Fruit fly (Drosophila melanogaster) whole organism, embryonic: Measurements from ENCODE around the gene fru.

Experiments
- CG10431 ChIP-seq: fragments of 200-800 bp; sonication (Bioruptor generic); optimal IDR thresholded peaks from 3 replicates; lab custom pipeline; 2018; ENCODE audit warnings: missing biosample characterization, mild to moderate bottlenecking, missing genetic modification characterization
- CG11247 ChIP-seq: fragments of 200-800 bp; sonication (Bioruptor generic); IDR thresholded peaks from 2 replicates; pipeline ENCODE4 v1.3.6; 2022; ENCODE audit warnings: missing biosample characterization, missing genetic modification characterization
- CG11695 ChIP-seq: fragments of 200-800 bp; sonication (Bioruptor generic); IDR thresholded peaks from 3 replicates; pipeline ENCODE4 v1.3.6; 2022; ENCODE audit warnings: missing biosample characterization, missing genetic modification characterization
- CG13424 ChIP-seq: fragments of 200-800 bp; sonication (Bioruptor generic); optimal IDR thresholded peaks from 2 replicates; lab custom pipeline; 2019; ENCODE audit warnings: missing biosample characterization, mild to moderate bottlenecking, missing genetic modification characterization, moderate library complexity
- CG14667 ChIP-seq: fragments of 200-800 bp; sonication (Bioruptor generic); IDR thresholded peaks from 2 replicates; pipeline ENCODE4 v1.3.6; 2022; ENCODE audit warnings: missing biosample characterization, missing genetic modification characterization
- CG15269 ChIP-seq: fragments of 200-800 bp; sonication (Bioruptor generic); optimal IDR thresholded peaks from 2 replicates; lab custom pipeline; 2018; ENCODE audit warnings: missing biosample characterization, mild to moderate bottlenecking, missing genetic modification characterization, moderate library complexity
- CG15696 ChIP-seq: fragments of 200-800 bp; sonication (Bioruptor generic); optimal IDR thresholded peaks from 2 replicates; lab custom pipeline; 2019; ENCODE audit warnings: missing biosample characterization, mild to moderate bottlenecking, missing genetic modification characterization, moderate library complexity
- CG16779 ChIP-seq: fragments of 200-800 bp; sonication (Bioruptor generic); IDR thresholded peaks from 2 replicates; pipeline ENCODE4 v1.3.6; 2022; ENCODE audit warnings: missing biosample characterization, missing genetic modification characterization
- CG17568 ChIP-seq: fragments of 200-800 bp; sonication (Bioruptor generic); optimal IDR thresholded peaks from 2 replicates; lab custom pipeline; 2018; ENCODE audit warnings: missing biosample characterization, mild to moderate bottlenecking, missing genetic modification characterization, moderate library complexity
- CG17612 ChIP-seq: fragments of 200-800 bp; sonication (Bioruptor generic); IDR thresholded peaks from 2 replicates; pipeline ENCODE4 v1.3.6; 2022; ENCODE audit warnings: missing biosample characterization, missing genetic modification characterization
- CG18476 ChIP-seq: fragments of 200-800 bp; sonication (Bioruptor generic); optimal IDR thresholded peaks from 2 replicates; lab custom pipeline; 2016; ENCODE audit warnings: missing biosample characterization, mild to moderate bottlenecking, missing genetic modification characterization
- CG30403 ChIP-seq: fragments of 200-800 bp; sonication (Bioruptor generic); optimal IDR thresholded peaks from 3 replicates; lab custom pipeline; 2016; ENCODE audit warnings: missing biosample characterization, missing genetic modification characterization
- CG30431 ChIP-seq: fragments of 200-800 bp; sonication (Bioruptor generic); optimal IDR thresholded peaks from 2 replicates; lab custom pipeline; 2017; ENCODE audit warnings: missing biosample characterization, missing genetic modification characterization
- CG31365 ChIP-seq: fragments of 200-800 bp; sonication (Bioruptor generic); optimal IDR thresholded peaks from 2 replicates; lab custom pipeline; 2018; ENCODE audit warnings: missing biosample characterization, mild to moderate bottlenecking, missing genetic modification characterization
- CG33557 ChIP-seq: fragments of 200-800 bp; sonication (Bioruptor generic); optimal IDR thresholded peaks from 2 replicates; lab custom pipeline; 2019; ENCODE audit warnings: missing biosample characterization, mild to moderate bottlenecking, missing genetic modification characterization, moderate library complexity
- CG34224 ChIP-seq: fragments of 200-800 bp; sonication (Bioruptor generic); IDR thresholded peaks from 3 replicates; pipeline ENCODE4 v1.3.6; 2022; ENCODE audit warnings: missing biosample characterization, missing genetic modification characterization; ENCODE audit not compliant: partially characterized antibody
- CG5245 ChIP-seq: fragments of 200-800 bp; sonication (Bioruptor generic); optimal IDR thresholded peaks from 3 replicates; lab custom pipeline; 2016; ENCODE audit warnings: missing biosample characterization, missing genetic modification characterization
- CG6272 ChIP-seq: fragments of 200-800 bp; sonication (Bioruptor generic); IDR thresholded peaks from 2 replicates; pipeline ENCODE4 v1.3.6; 2022; ENCODE audit warnings: missing biosample characterization, missing genetic modification characterization
- CG6654 ChIP-seq: fragments of 200-800 bp; sonication (Bioruptor generic); optimal IDR thresholded peaks from 2 replicates; lab custom pipeline; 2017; ENCODE audit warnings: missing biosample characterization, mild to moderate bottlenecking, missing genetic modification characterization
- CG9797 ChIP-seq: fragments of 200-800 bp; sonication (Bioruptor generic); optimal IDR thresholded peaks from 3 replicates; lab custom pipeline; 2018; ENCODE audit warnings: missing biosample characterization, mild to moderate bottlenecking, missing genetic modification characterization
- CTCF ChIP-seq: fragments of 200-800 bp; sonication (Bioruptor generic); optimal IDR thresholded peaks from 2 replicates; lab custom pipeline; 2017; ENCODE audit warnings: missing biosample characterization, mild to moderate bottlenecking, missing genetic modification characterization, moderate library complexity
- Camta ChIP-seq: fragments of 200-800 bp; sonication (Bioruptor generic); optimal IDR thresholded peaks from 2 replicates; lab custom pipeline; 2016; ENCODE audit warnings: missing biosample characterization, missing genetic modification characterization
- CoRest ChIP-seq: fragments of 200-800 bp; sonication (Bioruptor generic); optimal IDR thresholded peaks from 3 replicates; lab custom pipeline; 2018; ENCODE audit warnings: missing biosample characterization, mild to moderate bottlenecking, missing genetic modification characterization, moderate library complexity
- Dek ChIP-seq: fragments of 200-800 bp; sonication (Bioruptor generic); optimal IDR thresholded peaks from 3 replicates; lab custom pipeline; 2019; ENCODE audit warnings: missing biosample characterization, mild to moderate bottlenecking, missing genetic modification characterization, moderate library complexity
- Dip3 ChIP-seq: fragments of 200-800 bp; sonication (Bioruptor generic); optimal IDR thresholded peaks from 3 replicates; lab custom pipeline; 2016; ENCODE audit warnings: missing biosample characterization, missing genetic modification characterization
- GATAe ChIP-seq: fragments of 200-800 bp; sonication (Bioruptor generic); conservative IDR thresholded peaks from 2 replicates; pipeline ENCODE4 v1.3.6; 2022; ENCODE audit warnings: missing biosample characterization, missing genetic modification characterization
- Jarid2 ChIP-seq: fragments of 200-800 bp; sonication (Bioruptor generic); optimal IDR thresholded peaks from 3 replicates; lab custom pipeline; 2017; ENCODE audit warnings: mild to moderate bottlenecking, missing biosample characterization, missing genetic modification reagents, missing genetic modification characterization
- NC2α ChIP-seq: fragments of 200-800 bp; sonication (Bioruptor generic); optimal IDR thresholded peaks from 2 replicates; lab custom pipeline; 2016; ENCODE audit warnings: missing biosample characterization, missing genetic modification characterization
- Oaz ChIP-seq: fragments of 200-800 bp; sonication (Bioruptor generic); IDR thresholded peaks from 2 replicates; pipeline ENCODE4 v1.3.6; 2022; ENCODE audit warnings: missing biosample characterization, missing genetic modification characterization
- Rx ChIP-seq: fragments of 200-800 bp; sonication (Bioruptor generic); IDR thresholded peaks from 2 replicates; pipeline ENCODE4 v1.3.6; 2022; ENCODE audit warnings: missing biosample characterization, missing genetic modification characterization
- ac ChIP-seq: fragments of 200-800 bp; sonication (Bioruptor generic); optimal IDR thresholded peaks from 3 replicates; lab custom pipeline; 2017; ENCODE audit warnings: missing biosample characterization, mild to moderate bottlenecking, missing genetic modification characterization
- ap ChIP-seq: fragments of 200-800 bp; sonication (Bioruptor generic); IDR thresholded peaks from 2 replicates; pipeline ENCODE4 v1.3.6; 2022; ENCODE audit warnings: missing biosample characterization, missing genetic modification characterization
- az2 ChIP-seq: fragments of 200-800 bp; sonication (Bioruptor generic); optimal IDR thresholded peaks from 3 replicates; lab custom pipeline; 2016; ENCODE audit warnings: missing biosample characterization, missing genetic modification characterization
- dysf ChIP-seq: fragments of 200-800 bp; sonication (Bioruptor generic); IDR thresholded peaks from 3 replicates; pipeline ENCODE4 v1.3.6; 2022; ENCODE audit warnings: missing biosample characterization, missing genetic modification characterization
- ewg ChIP-seq: fragments of 200-800 bp; sonication (Bioruptor generic); optimal IDR thresholded peaks from 3 replicates; lab custom pipeline; 2017; ENCODE audit warnings: mild to moderate bottlenecking, missing biosample characterization, missing genetic modification reagents, missing genetic modification characterization
- gsb-n ChIP-seq: fragments of 200-800 bp; sonication (Bioruptor generic); optimal IDR thresholded peaks from 3 replicates; lab custom pipeline; 2018; ENCODE audit warnings: missing biosample characterization, mild to moderate bottlenecking, missing genetic modification characterization
- her ChIP-seq: fragments of 200-800 bp; sonication (Bioruptor generic); optimal IDR thresholded peaks from 2 replicates; lab custom pipeline; 2016; ENCODE audit warnings: missing biosample characterization, missing genetic modification characterization
- hth ChIP-seq: fragments of >200 bp; optimal IDR thresholded peaks from 2 replicates; lab custom pipeline; 2017; ENCODE audit warnings: inconsistent platforms
- ind ChIP-seq: fragments of 200-800 bp; sonication (Bioruptor generic); optimal IDR thresholded peaks from 3 replicates; lab custom pipeline; 2016; ENCODE audit warnings: missing biosample characterization, missing genetic modification characterization
- klu ChIP-seq: fragments of 200-800 bp; sonication (Bioruptor generic); IDR thresholded peaks from 2 replicates; pipeline ENCODE4 v1.3.6; 2022; ENCODE audit warnings: missing biosample characterization, missing genetic modification characterization
- knrl ChIP-seq: fragments of 200-800 bp; sonication (Bioruptor generic); IDR thresholded peaks from 3 replicates; pipeline ENCODE4 v1.3.6; 2022; ENCODE audit warnings: missing biosample characterization, missing genetic modification characterization; ENCODE audit not compliant: partially characterized antibody
- pzg ChIP-seq: fragments of 200-800 bp; sonication (Bioruptor generic); optimal IDR thresholded peaks from 3 replicates; lab custom pipeline; 2018; ENCODE audit warnings: missing biosample characterization, mild to moderate bottlenecking, missing genetic modification characterization, moderate library complexity
- sd ChIP-seq: fragments of 200-800 bp; sonication (Bioruptor generic); optimal IDR thresholded peaks from 3 replicates; lab custom pipeline; 2018; ENCODE audit warnings: missing biosample characterization, mild to moderate bottlenecking, missing genetic modification characterization, moderate library complexity
- sna ChIP-seq: fragments of 200-800 bp; sonication (Bioruptor generic); IDR thresholded peaks from 2 replicates; pipeline ENCODE4 v1.3.6; 2022; ENCODE audit warnings: missing biosample characterization, missing genetic modification characterization; ENCODE audit not compliant: partially characterized antibody
- stwl ChIP-seq: fragments of 200-800 bp; sonication (Bioruptor generic); optimal IDR thresholded peaks from 3 replicates; lab custom pipeline; 2018; ENCODE audit warnings: missing biosample characterization, mild to moderate bottlenecking, missing genetic modification characterization, moderate library complexity
- tin ChIP-seq: fragments of 200-800 bp; sonication (Bioruptor generic); optimal IDR thresholded peaks from 3 replicates; lab custom pipeline; 2016; ENCODE audit warnings: missing biosample characterization, missing genetic modification characterization
- z ChIP-seq: fragments of 200-800 bp; sonication (Bioruptor generic); IDR thresholded peaks from 3 replicates; pipeline ENCODE4 v1.3.6; 2022; ENCODE audit warnings: missing biosample characterization, missing genetic modification characterization

The fru gene

dm6 chr3R:18404713-18405112, 140.7 kb downstream of the fru start, which contains the start of gene CG7685 (continued):
- TF ChIP-seq Rx (GFP tag; lab: Robert Waterston, UW), result no peak
- peak; percentile 14 for TF ChIP-seq CG31365 (tag; lab: Kevin White, UChicago)
- TF ChIP-seq CG6654 (GFP tag; lab: Kevin White, UChicago), result no peak
- TF ChIP-seq az2, result peak; percentile 66
- no peak for TF ChIP-seq ac (GFP tag; lab: Kevin White, UChicago)
- peak; percentile 24; the same call in 1 of the 3 replicates for TF ChIP-seq CG34224 (GFP tag; lab: Robert Waterston, UW)
- TF ChIP-seq ind, result peak; percentile 52
- peak; percentile 66 for TF ChIP-seq CG13424 (tag; lab: Kevin White, UChicago)
- TF ChIP-seq her (GFP tag; lab: Kevin White, UChicago), result peak; percentile 63
- TF ChIP-seq CG6272, result no peak
- peak; percentile 69 for TF ChIP-seq CG30403 (GFP tag; lab: Kevin White, UChicago)
- no peak for TF ChIP-seq GATAe (GFP tag; lab: Robert Waterston, UW)
- TF ChIP-seq pzg (GFP tag; lab: Kevin White, UChicago), result peak; percentile 62
- TF ChIP-seq gsb-n (tag; lab: Kevin White, UChicago), result no peak
- TF ChIP-seq CG15696 (tag; lab: Kevin White, UChicago), result peak; percentile 55
- TF ChIP-seq CG16779, result no peak
- TF ChIP-seq tin (GFP tag; lab: Kevin White, UChicago), result peak; percentile 71
- peak; percentile 55 for TF ChIP-seq Dek
- TF ChIP-seq CG17612 (GFP tag; lab: Robert Waterston, UW), result no peak
- peak; percentile 12 for TF ChIP-seq CTCF (GFP tag; lab: Kevin White, UChicago)
- TF ChIP-seq stwl (tag; lab: Kevin White, UChicago), result peak; percentile 89
- 0 out of 3 replicates have a peak, but pooled peaks have one; percentile 8 for TF ChIP-seq CG11695 (GFP tag; lab: Robert Waterston, UW)
- 0 out of 2 replicates have a peak, but pooled peaks have one; percentile 25 for TF ChIP-seq sna (GFP tag; lab: Robert Waterston, UW)
- TF ChIP-seq NC2α (GFP tag; lab: Kevin White, UChicago), result no peak
- TF ChIP-seq CG15269 (tag; lab: Kevin White, UChicago), result peak; percentile 73
- no peak for TF ChIP-seq klu
- peak; percentile 52; the same call in 1 of the 2 replicates for TF ChIP-seq CG11247
- TF ChIP-seq sd (tag; lab: Kevin White, UChicago), result peak; percentile 49
- TF ChIP-seq Oaz (GFP tag; lab: Robert Waterston, UW), result no peak
- no peak for TF ChIP-seq ap
- TF ChIP-seq hth, result no peak
- no peak for TF ChIP-seq knrl
- TF ChIP-seq dysf, result peak; percentile 50; the same call in 1 of the 3 replicates
- TF ChIP-seq z (GFP tag; lab: Robert Waterston, UW), result no peak
- TF ChIP-seq Jarid2, result no peak
- peak; percentile 34 for TF ChIP-seq CG5245
- peak; percentile 19 for TF ChIP-seq ewg (GFP tag; lab: Kevin White, UChicago)
- TF ChIP-seq CG14667 (GFP tag; lab: Robert Waterston, UW), result no peak
- peak; percentile 48 for TF ChIP-seq Camta
- no peak for TF ChIP-seq CG9797 (GFP tag; lab: Kevin White, UChicago)
- peak; percentile 59 for TF ChIP-seq CoRest (tag; lab: Kevin White, UChicago)
- peak; percentile 49 for TF ChIP-seq Dip3
- no peak for TF ChIP-seq CG30431 (GFP tag; lab: Kevin White, UChicago)
- TF ChIP-seq CG18476, result peak; percentile 32
- peak; percentile 40 for TF ChIP-seq CG33557 (GFP tag; lab: Kevin White, UChicago)
- no peak for TF ChIP-seq CG17568 (GFP tag; lab: Kevin White, UChicago)
- TF ChIP-seq CG10431 (GFP tag; lab: Kevin White, UChicago), result peak; percentile 8
